Worm (Caenorhabditis elegans) whole organism, L3 larva: ENCODE results near the gene cysl-3.

ENCODE experiments used
- ZK546.5 ChIP-seq: sonication (generic microtip); optimal IDR thresholded peaks from 2 replicates; lab custom pipeline; 2017; ENCODE audit warnings: missing biosample characterization, missing genetic modification characterization
- ceh-9 ChIP-seq: sonication (generic microtip); optimal IDR thresholded peaks from 2 replicates; lab custom pipeline; 2018; ENCODE audit warnings: missing biosample characterization, missing genetic modification characterization
- egl-27 ChIP-seq: sonication (generic microtip); optimal IDR thresholded peaks from 4 replicates; lab custom pipeline; 2017; ENCODE audit warnings: missing biosample characterization, missing genetic modification reagents, missing genetic modification characterization
- fkh-10 ChIP-seq: sonication (generic microtip); optimal IDR thresholded peaks from 2 replicates; lab custom pipeline; 2017; ENCODE audit warnings: missing biosample characterization, missing genetic modification reagents, missing genetic modification characterization
- fos-1 ChIP-seq: fragments of 150-350 bp; optimal IDR thresholded peaks from 2 replicates; lab custom pipeline; 2014; ENCODE audit warnings: missing biosample characterization, missing genetic modification characterization
- snpc-4 ChIP-seq: fragments of 150-350 bp; optimal IDR thresholded peaks from 2 replicates; lab custom pipeline; 2014; ENCODE audit warnings: missing biosample characterization, missing genetic modification characterization

- no peak for TF ChIP-seq ZK546.5 (tag; lab: Kevin White, UChicago)
- no peak for TF ChIP-seq snpc-4 (tag; lab: Kevin White, UChicago)
- TF ChIP-seq fkh-10 (GFP tag; lab: Kevin White, UChicago), result no peak
- TF ChIP-seq fos-1 (tag; lab: Kevin White, UChicago), result no peak
- TF ChIP-seq egl-27 (tag; lab: Kevin White, UChicago), result no peak
- no peak for TF ChIP-seq ceh-9 (tag; lab: Kevin White, UChicago)
Observed at ce11 chrV:3776946-3777345, 1.0 kb upstream of the cysl-3 start.
